Fruit fly (Drosophila melanogaster): ENCODE data around the gene CG15894.
A peak's percentile ranks its signal among the peaks of the same experiment; 100 is the strongest.

The CG15894 gene

DNA sequence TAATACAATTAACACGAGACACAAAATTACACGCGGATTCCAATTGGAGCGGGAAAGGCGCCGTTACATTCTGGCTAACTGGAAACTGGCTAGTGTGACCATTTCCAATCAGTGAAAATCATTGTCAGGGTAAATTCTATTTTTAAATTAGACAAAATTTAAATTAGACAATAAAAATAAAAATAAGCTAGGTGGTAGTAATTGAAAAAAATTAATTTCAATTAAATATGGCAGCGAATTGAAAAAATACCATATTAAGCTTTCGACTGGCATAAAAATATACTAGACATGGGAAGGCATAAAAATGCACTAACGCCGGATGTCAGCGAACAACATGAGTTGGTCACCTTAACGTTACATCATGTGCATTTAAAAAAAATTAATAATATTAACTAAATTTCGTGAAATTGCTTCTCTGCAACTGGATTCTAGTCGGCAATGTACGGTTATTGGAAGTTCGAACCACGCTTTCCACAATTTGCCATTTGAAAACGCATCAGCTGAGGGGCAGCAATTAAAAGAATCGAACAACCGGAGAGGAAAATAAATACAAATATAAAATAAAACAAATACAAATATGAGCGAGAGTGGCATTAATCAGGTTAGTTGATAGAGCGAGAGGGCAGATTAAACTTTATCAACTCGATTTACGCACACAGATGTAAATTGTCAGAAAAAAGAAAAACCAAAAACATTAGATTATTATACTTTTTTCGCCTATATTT, 56.8 kb downstream of the CG15894 start, which contains the start of the genes swa and Marf:
Gene swa (minus strand): TSS at position 77 of the 725 bp plus-strand sequence.
Gene Marf (plus strand): TSS at position 318 of the 725 bp plus-strand sequence.
- TF ChIP-seq fru (GFP tag; optimal IDR thresholded peaks at IDR 0.05) (no peak), N (GFP tag; optimal IDR thresholded peaks at IDR 0.05) (no peak), CG9705 (GFP tag; optimal IDR thresholded peaks at IDR 0.05) (no peak), dsf (GFP tag; optimal IDR thresholded peaks at IDR 0.05; ENCODE audit: borderline replicate concordance) (no peak), Mio (GFP tag; optimal IDR thresholded peaks at IDR 0.05) (no peak), sage (GFP tag; optimal IDR thresholded peaks at IDR 0.05) (no peak), br (GFP tag; optimal IDR thresholded peaks at IDR 0.05) (no peak), Hr83 (GFP tag; optimal IDR thresholded peaks at IDR 0.05; ENCODE audit: poor library complexity, severe bottlenecking) (no peak), psq (GFP tag; optimal IDR thresholded peaks at IDR 0.05) (no peak), GATAd (GFP tag; optimal IDR thresholded peaks at IDR 0.05) (no peak), usp (GFP tag; optimal IDR thresholded peaks at IDR 0.05) (no peak), Hr78 (GFP tag; optimal IDR thresholded peaks at IDR 0.05) (no peak), Rel (GFP tag; optimal IDR thresholded peaks at IDR 0.05) (no peak), Rel (tag; optimal IDR thresholded peaks at IDR 0.05) (no peak), dmrt93B (GFP tag; optimal IDR thresholded peaks at IDR 0.05) (no peak), tai (GFP tag; optimal IDR thresholded peaks at IDR 0.05) (no peak)

- TF ChIP-seq usp (GFP tag; optimal IDR thresholded peaks at IDR 0.05), result no peak
- TF ChIP-seq GATAd (GFP tag; optimal IDR thresholded peaks at IDR 0.05), result peak; percentile 66
- TF ChIP-seq lola (GFP tag; optimal IDR thresholded peaks at IDR 0.05), result no peak
- TF ChIP-seq woc (GFP tag; optimal IDR thresholded peaks at IDR 0.05), result peak; percentile 86
- peak; percentile 92 for TF ChIP-seq OdsH (GFP tag; optimal IDR thresholded peaks at IDR 0.05)
- peak; percentile 95 for TF ChIP-seq ey (GFP tag; optimal IDR thresholded peaks at IDR 0.05)
- no peak for TF ChIP-seq Rel (GFP tag; optimal IDR thresholded peaks at IDR 0.05)
- TF ChIP-seq Rel (tag; optimal IDR thresholded peaks at IDR 0.05), result peak; percentile 89
- no peak for TF ChIP-seq N (GFP tag; optimal IDR thresholded peaks at IDR 0.05)
- peak; percentile 61 for TF ChIP-seq dsf (GFP tag; optimal IDR thresholded peaks at IDR 0.05; ENCODE audit: borderline replicate concordance)
- peak; percentile 67 for TF ChIP-seq jim (GFP tag; optimal IDR thresholded peaks at IDR 0.05)
- TF ChIP-seq pan (optimal IDR thresholded peaks at IDR 0.05), result no peak
- peak; percentile 93 for TF ChIP-seq CG9705 (GFP tag; optimal IDR thresholded peaks at IDR 0.05)
- no peak for TF ChIP-seq Abd-B (GFP tag; optimal IDR thresholded peaks at IDR 0.05)
- TF ChIP-seq CrebA (GFP tag; optimal IDR thresholded peaks at IDR 0.05; ENCODE audit: borderline replicate concordance), result no peak
- no peak for TF ChIP-seq Dfd (GFP tag; optimal IDR thresholded peaks at IDR 0.05)
- peak; percentile 94 for TF ChIP-seq fru (GFP tag; optimal IDR thresholded peaks at IDR 0.05)
- TF ChIP-seq Sp1 (GFP tag; optimal IDR thresholded peaks at IDR 0.05), result peak; percentile 93
- no peak for TF ChIP-seq brk (GFP tag; optimal IDR thresholded peaks at IDR 0.05)
- peak; percentile 93 for TF ChIP-seq sage (GFP tag; optimal IDR thresholded peaks at IDR 0.05)
- TF ChIP-seq CG32264 (GFP tag; optimal IDR thresholded peaks at IDR 0.05), result peak; percentile 86
- peak; percentile 95 for TF ChIP-seq h (GFP tag; optimal IDR thresholded peaks at IDR 0.05)
- TF ChIP-seq Jra (GFP tag; optimal IDR thresholded peaks at IDR 0.05), result peak; percentile 80
- no peak for TF ChIP-seq dl (GFP tag; optimal IDR thresholded peaks at IDR 0.05; ENCODE audit: insufficient read depth in 1 of 2, partially characterized antibody in 2 of 2)
- no peak for TF ChIP-seq Hr78 (GFP tag; optimal IDR thresholded peaks at IDR 0.05)
- peak; percentile 81 to 97 for TF ChIP-seq foxo (GFP tag; optimal IDR thresholded peaks at IDR 0.05)
- TF ChIP-seq Myc (optimal IDR thresholded peaks at IDR 0.05), result no peak
- peak; percentile 93 for TF ChIP-seq br (GFP tag; optimal IDR thresholded peaks at IDR 0.05)
- TF ChIP-seq sv (GFP tag; optimal IDR thresholded peaks at IDR 0.05), result peak; percentile 53
- peak; percentile 95 for TF ChIP-seq rgr (GFP tag; optimal IDR thresholded peaks at IDR 0.05)
- TF ChIP-seq Hr83 (GFP tag; optimal IDR thresholded peaks at IDR 0.05; ENCODE audit: poor library complexity, severe bottlenecking), result peak; percentile 94
- no peak for TF ChIP-seq Vsx2 (GFP tag; optimal IDR thresholded peaks at IDR 0.05; ENCODE audit: partially characterized antibody)
- no peak for TF ChIP-seq tai (GFP tag; optimal IDR thresholded peaks at IDR 0.05)
- TF ChIP-seq Dif (GFP tag; optimal IDR thresholded peaks at IDR 0.05; ENCODE audit: partially characterized antibody), result no peak
- TF ChIP-seq HLH106 (tag; optimal IDR thresholded peaks at IDR 0.05), result peak; percentile 96
- TF ChIP-seq psq (GFP tag; optimal IDR thresholded peaks at IDR 0.05), result peak; percentile 83
- peak; percentile 87 for TF ChIP-seq dmrt93B (GFP tag; optimal IDR thresholded peaks at IDR 0.05)
- peak; percentile 95 for TF ChIP-seq Hnf4 (GFP tag; optimal IDR thresholded peaks at IDR 0.05)
- peak; percentile 82 for TF ChIP-seq Mio (GFP tag; optimal IDR thresholded peaks at IDR 0.05)
Measured at dm6 chrX:6366357-6366691, 57.3 kb downstream of the CG15894 start.

Measured in whole organism, wandering third instar larva.